Worm (Caenorhabditis elegans): ENCODE results near the gene dhhc-13.

ce11 chrIV:5954743-5955142 lies 37.6 kb downstream of the dhhc-13 start:
- TF ChIP-seq cog-1 (tag; optimal IDR thresholded peaks at IDR 0.05) (no peak), ref-1 (GFP tag; conservative IDR thresholded peaks at IDR 0.05) (no peak), med-1 (GFP tag; optimal IDR thresholded peaks at IDR 0.05; ENCODE audit: insufficient read depth) (no peak), ztf-23 (GFP tag; IDR thresholded peaks at IDR 0.05) (no peak), ztf-29 (GFP tag; IDR thresholded peaks at IDR 0.05) (no peak)
